Worm (Caenorhabditis elegans): ENCODE data around the gene Y39E4B.11.

Gene Y39E4B.11

DNA sequence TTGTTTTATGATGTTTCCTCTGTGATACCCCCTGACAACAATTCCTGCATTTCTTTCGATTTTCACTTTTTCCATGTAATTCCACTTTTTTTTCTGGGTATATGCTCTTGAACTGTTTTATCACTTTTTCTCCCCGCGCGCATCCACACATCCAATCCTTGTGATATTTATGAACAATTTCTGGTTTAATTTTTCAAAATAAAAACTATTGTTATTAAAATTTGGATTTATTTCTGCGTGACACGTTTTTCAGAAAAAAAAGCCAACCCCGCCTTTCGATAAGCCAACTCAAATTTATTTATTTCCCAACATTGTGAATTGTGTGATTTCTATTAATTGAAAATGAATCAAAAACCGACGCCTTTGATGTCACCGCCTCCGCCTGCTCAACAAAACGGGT, at the start of gene Y39E4B.11:
Y39E4B.11 (plus strand) TSS at position 301 of the 400 bp plus-strand sequence.
- no peak for TF ChIP-seq W03F9.2 (tag; optimal IDR thresholded peaks at IDR 0.05)
- TF ChIP-seq dao-5 (tag; optimal IDR thresholded peaks at IDR 0.05): no peak
- TF ChIP-seq him-1 (tag; optimal IDR thresholded peaks at IDR 0.05): no peak

DNA sequence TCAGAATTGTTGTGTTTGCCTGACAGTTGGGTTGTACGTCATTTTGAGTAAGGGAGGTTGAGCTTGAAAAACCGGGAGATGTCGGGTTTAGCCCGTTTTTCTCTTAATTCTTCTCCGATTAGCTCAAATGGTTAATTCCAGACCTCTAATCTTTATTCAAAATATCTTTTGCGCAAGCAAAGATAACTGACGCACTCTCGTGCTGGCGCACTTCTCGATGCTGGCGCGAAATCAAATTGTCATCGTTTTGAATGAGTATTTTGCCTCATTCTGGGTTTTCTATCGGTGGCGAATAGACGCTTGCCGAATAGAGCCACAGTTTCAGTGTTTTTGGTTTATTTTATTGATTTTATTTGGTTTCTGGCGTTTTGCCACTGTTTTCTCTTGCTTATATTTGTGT, 44.1 kb upstream of the Y39E4B.11 start:
- no peak for TF ChIP-seq W03F9.2 (tag; optimal IDR thresholded peaks at IDR 0.05)
- TF ChIP-seq him-1 (tag; optimal IDR thresholded peaks at IDR 0.05): no peak
- TF ChIP-seq dao-5 (tag; optimal IDR thresholded peaks at IDR 0.05): no peak

- no peak for TF ChIP-seq W03F9.2 (tag; optimal IDR thresholded peaks at IDR 0.05)
- TF ChIP-seq him-1 (tag; optimal IDR thresholded peaks at IDR 0.05): no peak
- TF ChIP-seq dao-5 (tag; optimal IDR thresholded peaks at IDR 0.05): no peak
These were observed 39.9 kb upstream of the Y39E4B.11 start for ce11 chrIII:13164902-13165301.

DNA sequence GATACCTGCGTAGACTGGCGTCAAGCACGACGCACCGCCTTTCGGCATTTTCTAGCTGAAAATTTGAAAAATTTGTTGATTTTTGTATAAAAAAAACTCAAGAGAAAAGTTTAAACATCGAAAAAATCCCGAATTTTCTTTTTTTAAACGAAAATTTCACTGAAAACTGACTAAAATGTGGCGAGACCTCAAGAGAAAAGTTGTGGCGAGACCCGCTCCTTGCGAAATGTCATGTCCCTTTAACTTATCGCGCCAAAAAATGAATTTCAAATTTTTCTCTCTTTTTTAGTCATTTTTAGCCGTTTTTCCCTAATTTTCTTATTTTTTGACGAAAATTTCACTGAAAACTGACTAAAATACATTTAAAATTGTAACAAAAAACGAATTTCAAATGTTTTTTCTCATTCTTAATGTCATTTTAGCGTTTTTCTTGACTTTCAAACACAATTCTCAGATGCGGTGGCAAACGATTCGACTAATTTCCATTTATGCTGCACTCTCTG, 35.3 kb upstream of the Y39E4B.11 start, which contains the start of the genes snpc-1.2 and Y39E4B.5:
snpc-1.2 (minus strand) TSS at position 78 of the 503 bp plus-strand sequence.
Y39E4B.5 (plus strand) TSS at position 453 of the 503 bp plus-strand sequence.
- TF ChIP-seq him-1 (tag; optimal IDR thresholded peaks at IDR 0.05) (no peak), dao-5 (tag; optimal IDR thresholded peaks at IDR 0.05) (no peak), W03F9.2 (tag; optimal IDR thresholded peaks at IDR 0.05) (no peak)

ce11 chrIII:13173687-13174086, 31.1 kb upstream of the Y39E4B.11 start:
- TF ChIP-seq him-1 (tag; optimal IDR thresholded peaks at IDR 0.05) (no peak), dao-5 (tag; optimal IDR thresholded peaks at IDR 0.05) (no peak), W03F9.2 (tag; optimal IDR thresholded peaks at IDR 0.05) (no peak)

ce11 chrIII:13176876-13177275, 27.9 kb upstream of the Y39E4B.11 start:
- no peak for TF ChIP-seq dao-5 (tag; optimal IDR thresholded peaks at IDR 0.05)

DNA sequence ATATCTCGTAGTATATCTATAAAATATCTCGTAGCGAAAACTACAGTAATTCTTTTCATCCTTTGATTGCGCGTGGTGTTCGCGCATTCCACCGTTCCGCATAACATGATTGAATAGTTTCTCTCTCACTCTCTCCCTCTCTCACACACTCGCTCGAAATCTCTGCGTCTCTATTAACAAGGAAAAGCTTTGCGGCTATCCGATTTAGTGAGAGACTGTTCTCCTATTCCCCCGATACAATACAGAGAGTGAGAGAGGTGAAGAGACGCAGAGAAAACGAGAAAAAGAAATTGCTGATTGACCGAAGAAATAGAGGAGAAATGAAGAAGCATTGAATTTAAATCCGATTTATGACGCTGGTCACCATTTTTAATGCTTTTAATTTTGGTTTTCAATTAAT, 22.8 kb upstream of the Y39E4B.11 start:
- TF ChIP-seq dao-5 (tag; optimal IDR thresholded peaks at IDR 0.05) (no peak), him-1 (tag; optimal IDR thresholded peaks at IDR 0.05) (no peak), W03F9.2 (tag; optimal IDR thresholded peaks at IDR 0.05) (no peak)

- TF ChIP-seq him-1 (tag; optimal IDR thresholded peaks at IDR 0.05) (no peak), W03F9.2 (tag; optimal IDR thresholded peaks at IDR 0.05) (no peak), dao-5 (tag; optimal IDR thresholded peaks at IDR 0.05) (no peak)
These were observed 17.7 kb upstream of the Y39E4B.11 start, which contains the start of gene gly-5 for ce11 chrIII:13187090-13187489. Gene gly-5, plus strand, starts transcription at chrIII:13187390.

DNA sequence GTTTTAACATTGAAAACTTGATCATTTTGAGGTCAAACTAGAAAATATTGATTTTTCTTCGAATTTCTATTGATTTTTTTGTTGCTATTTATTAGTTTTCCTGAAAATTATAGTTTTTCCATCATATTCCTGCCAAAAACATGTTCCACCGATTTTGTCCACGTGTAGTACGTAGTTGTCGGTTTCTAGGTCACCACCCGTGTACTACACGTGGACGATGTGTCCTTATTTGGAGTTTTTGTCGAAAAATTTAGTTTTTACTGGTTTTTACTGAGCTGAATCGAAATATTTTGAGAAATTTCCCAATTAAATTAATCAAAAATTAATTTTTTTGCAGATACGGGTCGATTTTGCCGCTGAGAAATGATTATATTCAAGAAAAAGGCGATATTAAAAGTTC, 17.0 kb upstream of the Y39E4B.11 start:
- no peak for TF ChIP-seq W03F9.2 (tag; optimal IDR thresholded peaks at IDR 0.05)
- no peak for TF ChIP-seq dao-5 (tag; optimal IDR thresholded peaks at IDR 0.05)
- peak; percentile 17 for TF ChIP-seq him-1 (tag; optimal IDR thresholded peaks at IDR 0.05)

DNA sequence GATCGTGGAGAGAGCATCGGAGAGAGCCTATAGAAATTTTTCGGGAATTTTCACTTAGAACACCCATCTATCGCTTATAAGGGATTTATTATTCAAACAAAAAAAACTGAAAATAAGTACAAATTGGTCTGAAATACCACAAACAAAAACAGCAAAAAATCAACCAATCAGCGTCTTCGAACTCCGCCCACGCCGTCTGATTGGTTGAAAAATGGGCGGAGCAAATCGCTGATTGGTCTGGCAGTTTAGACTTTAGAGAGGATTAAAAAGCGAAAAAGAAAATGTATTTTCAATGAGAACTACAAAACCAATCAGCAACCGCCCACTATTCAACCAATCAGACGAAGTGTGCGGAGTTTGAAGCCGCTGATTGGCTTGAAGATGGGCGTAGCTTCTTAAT, 3.7 kb upstream of the Y39E4B.11 start:
- TF ChIP-seq dao-5 (tag; optimal IDR thresholded peaks at IDR 0.05): no peak
- no peak for TF ChIP-seq W03F9.2 (tag; optimal IDR thresholded peaks at IDR 0.05)
- TF ChIP-seq him-1 (tag; optimal IDR thresholded peaks at IDR 0.05): no peak

DNA sequence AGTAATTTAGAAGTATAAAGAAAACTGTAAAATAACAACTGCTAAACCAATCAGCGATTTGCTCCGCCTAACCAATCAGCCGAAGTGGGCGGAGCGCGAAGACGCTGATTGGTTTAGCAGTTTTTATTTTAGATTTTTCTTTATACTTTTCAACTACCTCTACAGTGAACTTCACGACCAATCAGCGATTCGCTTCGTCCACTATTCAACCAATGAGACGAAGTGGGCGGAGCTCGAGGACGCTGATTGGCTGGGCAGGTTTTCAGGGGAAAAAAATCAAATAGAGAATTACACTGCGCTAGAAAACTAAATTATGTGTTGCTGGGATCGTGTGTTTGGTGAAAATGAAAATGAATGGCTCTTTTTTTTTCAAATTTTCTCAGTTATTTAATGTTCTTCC, 2.9 kb upstream of the Y39E4B.11 start:
- TF ChIP-seq dao-5 (tag; optimal IDR thresholded peaks at IDR 0.05) (no peak), W03F9.2 (tag; optimal IDR thresholded peaks at IDR 0.05) (no peak), him-1 (tag; optimal IDR thresholded peaks at IDR 0.05) (no peak)

DNA sequence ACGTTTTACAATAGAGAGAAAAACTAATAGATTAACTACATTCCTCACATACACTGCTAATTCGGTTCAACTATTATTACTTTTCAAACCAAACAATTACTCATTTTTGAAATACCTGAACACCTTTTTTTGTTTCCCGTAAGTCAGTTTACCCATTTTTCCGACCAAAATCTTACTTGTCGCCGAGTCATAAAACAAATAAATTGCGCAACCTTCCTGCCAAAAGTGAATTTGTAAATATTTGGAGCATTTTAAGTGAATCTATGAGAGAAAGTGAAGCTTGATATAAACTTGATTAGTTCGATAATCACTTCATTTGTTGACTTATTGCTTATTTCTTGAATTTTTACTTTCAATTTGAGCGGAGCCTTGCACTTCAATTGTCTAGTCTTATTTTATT, 4.2 kb downstream of the Y39E4B.11 start:
- TF ChIP-seq W03F9.2 (tag; optimal IDR thresholded peaks at IDR 0.05) (no peak), dao-5 (tag; optimal IDR thresholded peaks at IDR 0.05) (no peak), him-1 (tag; optimal IDR thresholded peaks at IDR 0.05) (no peak)

ce11 chrIII:13212366-13212765, 7.6 kb downstream of the Y39E4B.11 start, which contains the start of gene tsp-3:
Gene tsp-3, plus strand, starts transcription at chrIII:13212666.
- TF ChIP-seq dao-5 (tag; optimal IDR thresholded peaks at IDR 0.05) (no peak), him-1 (tag; optimal IDR thresholded peaks at IDR 0.05) (no peak), W03F9.2 (tag; optimal IDR thresholded peaks at IDR 0.05) (no peak)

DNA sequence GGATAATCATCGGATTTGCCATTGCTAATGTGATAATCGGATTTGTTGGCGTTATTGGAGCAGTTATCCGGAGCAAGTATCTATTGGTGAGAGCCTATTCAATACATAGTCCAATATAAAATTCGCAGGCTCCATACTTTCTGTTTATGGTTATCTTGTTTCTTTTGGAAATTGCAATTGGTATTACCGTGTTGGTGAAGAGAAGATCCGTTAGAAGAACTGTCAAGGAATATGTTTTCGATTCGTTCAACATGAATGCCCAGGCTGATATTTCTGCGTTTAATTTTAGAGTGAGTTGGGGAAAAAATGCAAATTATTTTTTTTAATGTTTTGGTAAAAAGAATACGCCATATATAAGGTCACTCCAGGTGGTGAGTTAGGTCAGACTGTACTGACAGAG, 8.3 kb downstream of the Y39E4B.11 start:
- TF ChIP-seq dao-5 (tag; optimal IDR thresholded peaks at IDR 0.05): no peak
- TF ChIP-seq him-1 (tag; optimal IDR thresholded peaks at IDR 0.05): no peak

DNA sequence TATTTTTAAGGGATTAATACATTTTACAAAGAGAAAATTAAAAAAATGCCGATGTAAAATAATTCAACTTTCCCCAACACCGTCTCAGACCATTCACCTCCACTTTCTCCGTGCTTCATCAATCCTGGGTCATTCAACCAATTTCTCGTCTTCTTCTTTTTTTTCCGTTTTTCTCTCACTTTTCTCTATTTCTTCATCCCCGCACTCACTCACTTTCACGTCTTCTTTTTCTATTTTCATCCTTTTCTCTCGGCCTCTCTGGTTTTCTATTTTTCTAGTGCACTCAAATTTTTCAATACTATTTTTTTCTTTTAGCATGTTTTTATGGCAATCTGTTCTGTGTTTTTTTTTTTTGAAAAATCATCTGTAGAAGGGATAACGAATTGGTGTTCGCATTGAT, 10.9 kb downstream of the Y39E4B.11 start:
- TF ChIP-seq W03F9.2 (tag; optimal IDR thresholded peaks at IDR 0.05) (no peak), dao-5 (tag; optimal IDR thresholded peaks at IDR 0.05) (no peak), him-1 (tag; optimal IDR thresholded peaks at IDR 0.05) (no peak)

Data from whole organism, L4/young adult.